Fruit fly (Drosophila melanogaster) whole organism, embryonic: Measurements from ENCODE around the gene CG10214.

ENCODE experiments used
- B-H2 ChIP-seq: fragments of 200-800 bp; sonication (Bioruptor generic); optimal IDR thresholded peaks from 2 replicates; lab custom pipeline; 2018; ENCODE audit warnings: missing biosample characterization, mild to moderate bottlenecking, missing genetic modification characterization
- Bgb ChIP-seq: fragments of 200-800 bp; sonication (Bioruptor generic); IDR thresholded peaks from 2 replicates; pipeline ENCODE4 v1.3.6; 2022; ENCODE audit warnings: missing biosample characterization, missing genetic modification characterization; ENCODE audit not compliant: partially characterized antibody
- Blimp-1 ChIP-seq: fragments of 200-800 bp; sonication (Bioruptor generic); optimal IDR thresholded peaks from 3 replicates; lab custom pipeline; 2018; ENCODE audit warnings: missing biosample characterization, missing genetic modification characterization, mild to moderate bottlenecking, moderate library complexity, missing genetic modification reagents
- CG10462 ChIP-seq: fragments of 200-800 bp; sonication (Bioruptor generic); optimal IDR thresholded peaks from 2 replicates; lab custom pipeline; 2016; ENCODE audit warnings: missing biosample characterization, missing genetic modification characterization
- CG12744 ChIP-seq: fragments of 200-800 bp; sonication (Bioruptor generic); optimal IDR thresholded peaks from 2 replicates; lab custom pipeline; 2016; ENCODE audit warnings: missing biosample characterization, missing genetic modification characterization
- CG15269 ChIP-seq: fragments of 200-800 bp; sonication (Bioruptor generic); optimal IDR thresholded peaks from 2 replicates; lab custom pipeline; 2018; ENCODE audit warnings: missing biosample characterization, mild to moderate bottlenecking, missing genetic modification characterization, moderate library complexity
- CG15514 ChIP-seq: fragments of 200-800 bp; sonication (Bioruptor generic); optimal IDR thresholded peaks from 3 replicates; lab custom pipeline; 2017; ENCODE audit warnings: missing biosample characterization, missing genetic modification characterization, mild to moderate bottlenecking, moderate library complexity, missing genetic modification reagents
- CG17359 ChIP-seq: fragments of 200-800 bp; sonication (Bioruptor generic); optimal IDR thresholded peaks from 3 replicates; lab custom pipeline; 2018; ENCODE audit warnings: missing biosample characterization, mild to moderate bottlenecking, missing genetic modification characterization, moderate library complexity
- CG17385 ChIP-seq: fragments of 200-800 bp; sonication (Bioruptor generic); optimal IDR thresholded peaks from 3 replicates; lab custom pipeline; 2018; ENCODE audit warnings: missing biosample characterization, mild to moderate bottlenecking, missing genetic modification characterization
- CG18599 ChIP-seq: fragments of 200-800 bp; sonication (Bioruptor generic); optimal IDR thresholded peaks from 3 replicates; lab custom pipeline; 2017; ENCODE audit warnings: missing biosample characterization, missing genetic modification characterization, mild to moderate bottlenecking, moderate library complexity, missing genetic modification reagents
- CG18619 ChIP-seq: fragments of 200-800 bp; sonication (Bioruptor generic); optimal IDR thresholded peaks from 3 replicates; lab custom pipeline; 2017; ENCODE audit warnings: missing biosample characterization, mild to moderate bottlenecking, missing genetic modification characterization
- CG2120 ChIP-seq: fragments of 200-800 bp; sonication (Bioruptor generic); optimal IDR thresholded peaks from 3 replicates; lab custom pipeline; 2016; ENCODE audit warnings: missing biosample characterization, missing genetic modification characterization
- CG31365 ChIP-seq: fragments of 200-800 bp; sonication (Bioruptor generic); optimal IDR thresholded peaks from 2 replicates; lab custom pipeline; 2018; ENCODE audit warnings: missing biosample characterization, mild to moderate bottlenecking, missing genetic modification characterization
- CG32767 ChIP-seq: fragments of 200-800 bp; sonication (Bioruptor generic); IDR thresholded peaks from 2 replicates; pipeline ENCODE4 v1.3.6; 2022; ENCODE audit warnings: missing biosample characterization, missing genetic modification characterization
- CG3838 ChIP-seq: fragments of 200-800 bp; sonication (Bioruptor generic); optimal IDR thresholded peaks from 3 replicates; lab custom pipeline; 2016; ENCODE audit warnings: missing biosample characterization, missing genetic modification characterization
- CG4730 ChIP-seq: fragments of 200-800 bp; sonication (Bioruptor generic); IDR thresholded peaks from 2 replicates; pipeline ENCODE4 v1.3.6; 2022; ENCODE audit warnings: missing biosample characterization, missing genetic modification characterization
- Deaf1 ChIP-seq: fragments of 200-800 bp; optimal IDR thresholded peaks from 3 replicates; lab custom pipeline; 2019; ENCODE audit warnings: missing biosample characterization, mild to moderate bottlenecking, missing genetic modification characterization, moderate library complexity
- Dek ChIP-seq: fragments of 200-800 bp; sonication (Bioruptor generic); optimal IDR thresholded peaks from 3 replicates; lab custom pipeline; 2019; ENCODE audit warnings: missing biosample characterization, mild to moderate bottlenecking, missing genetic modification characterization, moderate library complexity
- Doc3 ChIP-seq: fragments of 200-800 bp; sonication (Bioruptor generic); IDR thresholded peaks from 3 replicates; pipeline ENCODE4 v1.3.6; 2022; ENCODE audit warnings: missing biosample characterization, missing genetic modification characterization; ENCODE audit not compliant: partially characterized antibody
- Dref ChIP-seq: fragments of 200-800 bp; sonication (Bioruptor generic); IDR thresholded peaks from 2 replicates; pipeline ENCODE4 v1.3.6; 2022; ENCODE audit warnings: missing biosample characterization, missing genetic modification characterization
- Ets65A ChIP-seq: fragments of 200-800 bp; sonication (Bioruptor generic); peaks from one replicate; lab custom pipeline; 2016; ENCODE audit warnings: missing biosample characterization, missing genetic modification characterization
- Ets97D ChIP-seq: fragments of 200-800 bp; sonication (Bioruptor generic); optimal IDR thresholded peaks from 3 replicates; lab custom pipeline; 2016; ENCODE audit warnings: missing biosample characterization, missing genetic modification characterization
- Fer2 ChIP-seq: fragments of 200-800 bp; sonication (Bioruptor generic); optimal IDR thresholded peaks from 2 replicates; lab custom pipeline; 2018; ENCODE audit warnings: missing biosample characterization, mild to moderate bottlenecking, missing genetic modification characterization, moderate library complexity
- HLH3B ChIP-seq: fragments of 200-800 bp; sonication (Bioruptor generic); IDR thresholded peaks from 2 replicates; pipeline ENCODE4 v1.3.6; 2022; ENCODE audit warnings: missing biosample characterization, missing genetic modification characterization
- HLHmδ ChIP-seq: fragments of 200-800 bp; sonication (Bioruptor generic); optimal IDR thresholded peaks from 2 replicates; lab custom pipeline; 2018; ENCODE audit warnings: missing biosample characterization, mild to moderate bottlenecking, missing genetic modification characterization, moderate library complexity
- HmgZ ChIP-seq: fragments of 200-800 bp; sonication (Bioruptor generic); optimal IDR thresholded peaks from 2 replicates; lab custom pipeline; 2018; ENCODE audit warnings: missing biosample characterization, mild to moderate bottlenecking, missing genetic modification characterization
- Hmr ChIP-seq: fragments of 200-800 bp; sonication (Bioruptor generic); optimal IDR thresholded peaks from 3 replicates; lab custom pipeline; 2017; ENCODE audit warnings: mild to moderate bottlenecking, missing biosample characterization, missing genetic modification reagents, missing genetic modification characterization
- Hmx ChIP-seq: fragments of 200-800 bp; sonication (Bioruptor generic); optimal IDR thresholded peaks from 2 replicates; lab custom pipeline; 2016; ENCODE audit warnings: missing biosample characterization, missing genetic modification characterization
- Max ChIP-seq: fragments of 200-800 bp; sonication (Bioruptor generic); optimal IDR thresholded peaks from 2 replicates; lab custom pipeline; 2016; ENCODE audit warnings: missing biosample characterization, mild to moderate bottlenecking, missing genetic modification characterization
- NC2β ChIP-seq: fragments of 200-800 bp; sonication (Bioruptor generic); optimal IDR thresholded peaks from 2 replicates; lab custom pipeline; 2016; ENCODE audit warnings: missing biosample characterization, missing genetic modification characterization
- Rfx ChIP-seq: fragments of 200-800 bp; sonication (Bioruptor generic); IDR thresholded peaks from 2 replicates; pipeline ENCODE4 v1.3.6; 2022; ENCODE audit warnings: missing biosample characterization, missing genetic modification characterization
- Taf1 ChIP-seq: fragments of 200-800 bp; sonication (Bioruptor generic); IDR thresholded peaks from 2 replicates; pipeline ENCODE4 v1.3.6; 2022; ENCODE audit warnings: missing biosample characterization, missing genetic modification characterization
- Trl ChIP-seq, 3 experiments: fragments of >200 bp in 2 of 3; fragments of 200-800 bp in 1 of 3; sonication (Bioruptor generic) in 1 of 3; optimal IDR thresholded peaks; 2 replicates in 1 of 3; 3 replicates in 2 of 3; lab custom pipeline; 2016 to 2017; ENCODE audit warnings: missing biosample characterization in 1 of 3, missing genetic modification characterization in 1 of 3
- ato ChIP-seq: fragments of 200-800 bp; sonication (Bioruptor generic); IDR thresholded peaks from 2 replicates; pipeline ENCODE4 v1.3.6; 2022; ENCODE audit warnings: missing biosample characterization, missing genetic modification characterization; ENCODE audit not compliant: partially characterized antibody
- bigmax ChIP-seq: fragments of 200-800 bp; sonication (Bioruptor generic); optimal IDR thresholded peaks from 2 replicates; lab custom pipeline; 2018; ENCODE audit warnings: missing biosample characterization, mild to moderate bottlenecking, missing genetic modification characterization
- dpn ChIP-seq, 2 experiments: fragments of 200-800 bp; sonication (Bioruptor generic); optimal IDR thresholded peaks; 3 replicates each; lab custom pipeline; 2016; ENCODE audit warnings: missing biosample characterization in 2 of 2, missing genetic modification characterization in 2 of 2
- en ChIP-seq: fragments of 200-800 bp; sonication (Bioruptor generic); optimal IDR thresholded peaks from 2 replicates; lab custom pipeline; 2016; ENCODE audit warnings: missing biosample characterization, missing genetic modification characterization
- luna ChIP-seq: fragments of 200-800 bp; sonication (Bioruptor generic); optimal IDR thresholded peaks from 2 replicates; lab custom pipeline; 2016; ENCODE audit warnings: missing biosample characterization, missing genetic modification characterization
- nau ChIP-seq: fragments of 200-800 bp; sonication (Bioruptor generic); optimal IDR thresholded peaks from 3 replicates; lab custom pipeline; 2017; ENCODE audit warnings: missing biosample characterization, mild to moderate bottlenecking, missing genetic modification characterization, missing genetic modification reagents
- nerfin-2 ChIP-seq: fragments of 200-800 bp; sonication (Bioruptor generic); IDR thresholded peaks from 2 replicates; pipeline ENCODE4 v1.3.6; 2022; ENCODE audit warnings: missing biosample characterization, missing genetic modification characterization; ENCODE audit not compliant: partially characterized antibody
- peb ChIP-seq: fragments of 200-800 bp; sonication (Bioruptor generic); IDR thresholded peaks from 2 replicates; pipeline ENCODE4 v1.3.6; 2022; ENCODE audit warnings: missing biosample characterization, missing genetic modification characterization
- ranshi ChIP-seq: fragments of 200-800 bp; sonication (Bioruptor generic); IDR thresholded peaks from 2 replicates; pipeline ENCODE4 v1.3.6; 2022; ENCODE audit warnings: missing biosample characterization, missing genetic modification characterization
- ro ChIP-seq: fragments of 200-800 bp; sonication (Bioruptor generic); IDR thresholded peaks from 2 replicates; pipeline ENCODE4 v1.3.6; 2022; ENCODE audit warnings: missing biosample characterization, missing genetic modification characterization
- run ChIP-seq: fragments of 200-800 bp; sonication (Bioruptor generic); optimal IDR thresholded peaks from 3 replicates; lab custom pipeline; 2018; ENCODE audit warnings: missing biosample characterization, mild to moderate bottlenecking, missing genetic modification characterization
- salm ChIP-seq: fragments of 200-800 bp; sonication (Bioruptor generic); optimal IDR thresholded peaks from 2 replicates; lab custom pipeline; 2018; ENCODE audit warnings: missing biosample characterization, mild to moderate bottlenecking, missing genetic modification characterization
- scrt ChIP-seq: fragments of 200-800 bp; sonication (Bioruptor generic); optimal IDR thresholded peaks from 2 replicates; lab custom pipeline; 2018; ENCODE audit warnings: missing biosample characterization, mild to moderate bottlenecking, missing genetic modification characterization, moderate library complexity
- sr ChIP-seq: fragments of 200-800 bp; sonication (Bioruptor generic); IDR thresholded peaks from 3 replicates; pipeline ENCODE4 v1.3.6; 2022; ENCODE audit warnings: missing biosample characterization, missing genetic modification characterization
- toy ChIP-seq: fragments of 200-800 bp; sonication (Bioruptor generic); IDR thresholded peaks from 2 replicates; pipeline ENCODE4 v1.3.6; 2022; ENCODE audit warnings: missing biosample characterization, missing genetic modification characterization

CG10214 gene

DNA sequence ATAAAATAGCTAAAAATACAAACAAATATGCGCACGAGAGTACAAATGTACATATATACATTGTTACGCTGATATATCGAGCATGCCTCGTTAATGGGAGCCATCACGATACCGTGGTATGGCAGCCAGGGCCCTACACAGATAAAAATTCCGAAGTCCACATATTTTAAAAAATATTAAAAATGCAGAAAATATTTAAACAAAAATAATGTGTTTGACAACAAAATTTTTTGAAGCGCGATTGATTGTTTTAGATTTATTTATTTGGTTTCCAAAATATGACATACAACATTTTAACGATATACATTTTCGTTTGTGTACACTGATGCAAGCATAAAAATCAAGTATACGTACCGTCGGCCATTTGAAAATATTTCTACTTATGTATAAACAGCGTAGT lies 40.5 kb downstream of the CG10214 start (continued):
- peak; percentile 76 for TF ChIP-seq Ets65A
- no peak for TF ChIP-seq Bgb (GFP tag; lab: Robert Waterston, UW)
- TF ChIP-seq CG10462 (GFP tag; lab: Kevin White, UChicago): peak; percentile 49
- TF ChIP-seq HLHmδ (GFP tag; lab: Kevin White, UChicago): no peak
- TF ChIP-seq CG17385 (GFP tag; lab: Kevin White, UChicago): peak; percentile 72
- TF ChIP-seq Trl (optimal IDR thresholded peaks at IDR 0.05; lab: Kevin White, UChicago): no peak
- peak; percentile 64 for TF ChIP-seq Trl (GFP tag; optimal IDR thresholded peaks at IDR 0.05; lab: Kevin White, UChicago)
- peak; percentile 95 for TF ChIP-seq CG2120 (GFP tag; lab: Kevin White, UChicago)
- peak; percentile 30 for TF ChIP-seq CG3838 (GFP tag; lab: Kevin White, UChicago)
- TF ChIP-seq sr (GFP tag; lab: Robert Waterston, UW): peak; percentile 19; the same call in 1 of the 3 replicates
- peak; percentile 42 for TF ChIP-seq en (GFP tag; lab: Kevin White, UChicago)
- TF ChIP-seq run (tag; lab: Kevin White, UChicago): peak; percentile 60
- peak; percentile 78 for TF ChIP-seq scrt (GFP tag; lab: Kevin White, UChicago)
- peak; percentile 65 to 73 for TF ChIP-seq dpn (GFP tag; optimal IDR thresholded peaks at IDR 0.05; lab: Kevin White, UChicago)
- TF ChIP-seq CG18599 (GFP tag; lab: Kevin White, UChicago): peak; percentile 94
- TF ChIP-seq CG4730 (GFP tag; lab: Robert Waterston, UW): peak; percentile 72
- TF ChIP-seq peb: no peak
- peak; percentile 91 for TF ChIP-seq Rfx
- TF ChIP-seq CG17359: peak; percentile 85
- peak; percentile 70; the same call in 1 of the 2 replicates for TF ChIP-seq Taf1 (GFP tag; lab: Robert Waterston, UW)
- TF ChIP-seq Ets97D: peak; percentile 24
- TF ChIP-seq HLH3B: peak; percentile 79
- no peak for TF ChIP-seq ato (GFP tag; lab: Robert Waterston, UW)
- no peak for TF ChIP-seq Dref (GFP tag; lab: Robert Waterston, UW)
- peak; percentile 1 for TF ChIP-seq luna (GFP tag; lab: Kevin White, UChicago)

DNA sequence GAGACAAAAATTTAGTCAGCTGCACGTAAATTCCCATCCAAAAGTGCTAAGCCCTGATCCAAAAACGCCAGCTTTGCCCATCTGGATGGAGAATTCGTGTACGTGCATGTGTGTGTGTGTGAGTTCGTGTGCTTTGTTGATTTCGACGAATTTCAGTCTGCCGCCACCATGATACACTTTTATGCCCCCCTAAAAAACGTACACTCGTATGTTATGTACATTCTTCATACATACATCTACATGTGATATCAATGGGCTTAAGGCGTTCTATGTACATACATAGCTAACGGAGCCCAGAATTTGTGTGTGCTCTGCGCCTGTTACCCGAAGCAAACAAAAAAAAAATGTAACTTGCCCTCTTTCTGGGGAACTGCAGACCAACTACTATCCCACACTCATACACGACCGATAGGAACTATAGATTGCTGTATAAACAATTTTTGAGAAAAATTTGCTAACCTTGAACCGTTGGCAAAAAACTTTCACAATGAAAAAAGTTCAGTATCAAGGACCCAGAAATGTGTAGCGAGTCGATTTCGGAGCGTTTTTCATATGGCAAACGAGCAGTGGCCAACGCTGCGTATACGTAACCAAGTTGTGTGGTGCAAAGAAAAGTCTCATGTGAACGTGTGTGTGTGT lies 41.5 kb downstream of the CG10214 start:
- TF ChIP-seq Trl (optimal IDR thresholded peaks at IDR 0.05; lab: Kevin White, UChicago): peak in 1 of 2 experiments; percentile 1
- no peak for TF ChIP-seq Trl (GFP tag; optimal IDR thresholded peaks at IDR 0.05; lab: Kevin White, UChicago)
- peak; percentile 53 for TF ChIP-seq Hmr (GFP tag; lab: Kevin White, UChicago)
- peak; percentile 66 for TF ChIP-seq B-H2 (GFP tag; lab: Kevin White, UChicago)
- 0 out of 2 replicates have a peak, but pooled peaks have one; percentile 7 for TF ChIP-seq toy (GFP tag; lab: Robert Waterston, UW)
- TF ChIP-seq salm: peak; percentile 28
- TF ChIP-seq Deaf1 (tag; lab: Kevin White, UChicago): peak; percentile 67
- TF ChIP-seq Dek (tag; lab: Kevin White, UChicago): peak; percentile 2
- TF ChIP-seq nerfin-2: no peak
- peak; percentile 40 for TF ChIP-seq nau (GFP tag; lab: Kevin White, UChicago)
- peak; percentile 9 for TF ChIP-seq CG15269 (tag; lab: Kevin White, UChicago)
- no peak for TF ChIP-seq Max (GFP tag; lab: Kevin White, UChicago)
- TF ChIP-seq CG31365: no peak
- TF ChIP-seq Fer2: no peak
- TF ChIP-seq CG32767 (GFP tag; lab: Robert Waterston, UW): 0 out of 2 replicates have a peak, but pooled peaks have one; percentile 14
- no peak for TF ChIP-seq bigmax
- TF ChIP-seq ranshi (GFP tag; lab: Robert Waterston, UW): no peak
- TF ChIP-seq Hmx: no peak
- peak; percentile 34 for TF ChIP-seq CG18619 (GFP tag; lab: Kevin White, UChicago)
- TF ChIP-seq CG12744 (GFP tag; lab: Kevin White, UChicago): peak; percentile 30
- TF ChIP-seq NC2β (GFP tag; lab: Kevin White, UChicago): no peak
- peak; percentile 68 for TF ChIP-seq HmgZ (tag; lab: Kevin White, UChicago)
- peak; percentile 40 for TF ChIP-seq CG15514 (GFP tag; lab: Kevin White, UChicago)
- no peak for TF ChIP-seq Doc3
- TF ChIP-seq luna (GFP tag; lab: Kevin White, UChicago): no peak
- peak; percentile 11 for TF ChIP-seq Blimp-1 (GFP tag; lab: Kevin White, UChicago)
- TF ChIP-seq ro: no peak
